Worm (Caenorhabditis elegans) whole organism, late embryonic: Measurements from ENCODE around the gene mif-1.

Experiments used
- T23F11.4 ChIP-seq: fragments of 200-800 bp; sonication (Bioruptor generic); optimal IDR thresholded peaks from 2 replicates; lab custom pipeline; 2018; ENCODE audit warnings: mild to moderate bottlenecking, missing genetic modification characterization, missing compliant biosample characterization
- ama-1 ChIP-seq: fragments of 150-350 bp; optimal IDR thresholded peaks from 2 replicates; lab custom pipeline; 2014
- ceh-6 ChIP-seq: fragments of 200-800 bp; sonication (Bioruptor generic); optimal IDR thresholded peaks from 2 replicates; lab custom pipeline; 2018; ENCODE audit warnings: mild to moderate bottlenecking, missing genetic modification characterization, missing compliant biosample characterization
- fkh-10 ChIP-seq: fragments of 150-350 bp; optimal IDR thresholded peaks from 2 replicates; lab custom pipeline; 2014; ENCODE audit warnings: missing biosample characterization, missing genetic modification reagents, missing genetic modification characterization
- hlh-6 ChIP-seq: sonication (generic microtip); optimal IDR thresholded peaks from 2 replicates; lab custom pipeline; 2016; ENCODE audit warnings: missing genotype, missing genetic modification characterization, missing compliant biosample characterization
- hlh-8 ChIP-seq: sonication (generic microtip); optimal IDR thresholded peaks from 2 replicates; lab custom pipeline; 2016; ENCODE audit warnings: missing genotype, missing genetic modification characterization, missing compliant biosample characterization
- mec-3 ChIP-seq: sonication (generic microtip); optimal IDR thresholded peaks from 2 replicates; lab custom pipeline; 2016; ENCODE audit warnings: borderline replicate concordance, missing genetic modification characterization, missing compliant biosample characterization
- nfya-1 ChIP-seq: sonication (generic microtip); optimal IDR thresholded peaks from 2 replicates; lab custom pipeline; 2017; ENCODE audit warnings: missing genetic modification characterization, mild to moderate bottlenecking, missing compliant biosample characterization, antibody characterized with exemption, moderate library complexity
- nhr-11 ChIP-seq: fragments of 150-350 bp; optimal IDR thresholded peaks from 2 replicates; lab custom pipeline; 2014; ENCODE audit warnings: missing biosample characterization, missing genetic modification characterization
- pha-4 ChIP-seq: fragments of 150-350 bp; optimal IDR thresholded peaks from 2 replicates; lab custom pipeline; 2018; ENCODE audit warnings: missing biosample characterization, missing genetic modification reagents, missing genetic modification characterization
- sox-2 ChIP-seq: fragments of 200-800 bp; sonication (Bioruptor generic); IDR thresholded peaks from 2 replicates; pipeline ENCODE4 v1.3.6; 2022; ENCODE audit warnings: missing genetic modification reagents, missing genetic modification characterization, missing compliant biosample characterization
- sox-4 ChIP-seq: sonication (generic microtip); optimal IDR thresholded peaks from 2 replicates; lab custom pipeline; 2017; ENCODE audit warnings: mild to moderate bottlenecking, missing genetic modification characterization, inconsistent platforms, missing compliant biosample characterization
- tbx-2 ChIP-seq: sonication (generic microtip); optimal IDR thresholded peaks from 2 replicates; lab custom pipeline; 2016; ENCODE audit warnings: missing genetic modification characterization, missing compliant biosample characterization

ce11 chrIII:11826118-11826517 lies 21.8 kb upstream of the mif-1 start, which contains the start of gene rsp-8:
- TF ChIP-seq T23F11.4 (GFP tag; lab: Kevin White, UChicago) = no peak
- no peak for TF ChIP-seq pha-4 (tag; lab: Kevin White, UChicago)
- TF ChIP-seq sox-2 (GFP tag; lab: Robert Waterston, UW) = no peak
- TF ChIP-seq ama-1 (lab: Kevin White, UChicago) = no peak
- no peak for TF ChIP-seq tbx-2 (tag; lab: Kevin White, UChicago)
- no peak for TF ChIP-seq nhr-11 (tag; lab: Kevin White, UChicago)
- no peak for TF ChIP-seq ceh-6 (GFP tag; lab: Kevin White, UChicago)
- TF ChIP-seq fkh-10 (GFP tag; lab: Kevin White, UChicago) = no peak
- TF ChIP-seq nfya-1 (tag; lab: Kevin White, UChicago) = no peak
- no peak for TF ChIP-seq mec-3
- no peak for TF ChIP-seq hlh-8 (tag; lab: Kevin White, UChicago)
- no peak for TF ChIP-seq sox-4 (tag; lab: Kevin White, UChicago)
- TF ChIP-seq hlh-6 = no peak
